Fruit fly (Drosophila melanogaster): ENCODE results near the gene eco.

eco gene

dm6 chr3L:7361095-7361522, 22.0 kb upstream of the eco start:
- TF ChIP-seq HLH106 (tag; optimal IDR thresholded peaks at IDR 0.05): peak; percentile 8
- TF ChIP-seq Myc (optimal IDR thresholded peaks at IDR 0.05): no peak
- no peak for TF ChIP-seq dsf (GFP tag; optimal IDR thresholded peaks at IDR 0.05; ENCODE audit: borderline replicate concordance)
- TF ChIP-seq Dfd (GFP tag; optimal IDR thresholded peaks at IDR 0.05): no peak
- TF ChIP-seq rgr (GFP tag; optimal IDR thresholded peaks at IDR 0.05): no peak
- TF ChIP-seq CrebA (GFP tag; optimal IDR thresholded peaks at IDR 0.05; ENCODE audit: borderline replicate concordance): no peak
- no peak for TF ChIP-seq CG32264 (GFP tag; optimal IDR thresholded peaks at IDR 0.05)
- no peak for TF ChIP-seq sv (GFP tag; optimal IDR thresholded peaks at IDR 0.05)
- TF ChIP-seq brk (GFP tag; optimal IDR thresholded peaks at IDR 0.05): no peak
- no peak for TF ChIP-seq Hr78 (GFP tag; optimal IDR thresholded peaks at IDR 0.05)
- TF ChIP-seq Rel (GFP tag; optimal IDR thresholded peaks at IDR 0.05): no peak
- TF ChIP-seq Rel (tag; optimal IDR thresholded peaks at IDR 0.05): no peak
- no peak for TF ChIP-seq Jra (GFP tag; optimal IDR thresholded peaks at IDR 0.05)
- no peak for TF ChIP-seq ey (GFP tag; optimal IDR thresholded peaks at IDR 0.05)
- TF ChIP-seq pan (optimal IDR thresholded peaks at IDR 0.05): no peak
- TF ChIP-seq h (GFP tag; optimal IDR thresholded peaks at IDR 0.05): peak; percentile 23

dm6 chr3L:7360324-7360852, 21.2 kb upstream of the eco start, which contains the start of gene Sec63:
Sec63 (plus strand) TSS chr3L:7360561.
- TF ChIP-seq Dfd (GFP tag; optimal IDR thresholded peaks at IDR 0.05): no peak
- no peak for TF ChIP-seq dsf (GFP tag; optimal IDR thresholded peaks at IDR 0.05; ENCODE audit: borderline replicate concordance)
- no peak for TF ChIP-seq fru (GFP tag; optimal IDR thresholded peaks at IDR 0.05)
- TF ChIP-seq Rel (GFP tag; optimal IDR thresholded peaks at IDR 0.05): no peak
- no peak for TF ChIP-seq Rel (tag; optimal IDR thresholded peaks at IDR 0.05)
- no peak for TF ChIP-seq usp (GFP tag; optimal IDR thresholded peaks at IDR 0.05)
- TF ChIP-seq sage (GFP tag; optimal IDR thresholded peaks at IDR 0.05): no peak
- no peak for TF ChIP-seq OdsH (GFP tag; optimal IDR thresholded peaks at IDR 0.05)
- TF ChIP-seq HLH106 (tag; optimal IDR thresholded peaks at IDR 0.05): peak; percentile 55
- TF ChIP-seq br (GFP tag; optimal IDR thresholded peaks at IDR 0.05): peak; percentile 35
- TF ChIP-seq sv (GFP tag; optimal IDR thresholded peaks at IDR 0.05): peak; percentile 21
- TF ChIP-seq GATAd (GFP tag; optimal IDR thresholded peaks at IDR 0.05): no peak
- TF ChIP-seq Mio (GFP tag; optimal IDR thresholded peaks at IDR 0.05): no peak
- TF ChIP-seq Hnf4 (GFP tag; optimal IDR thresholded peaks at IDR 0.05): peak; percentile 35
- no peak for TF ChIP-seq CG9705 (GFP tag; optimal IDR thresholded peaks at IDR 0.05)
- TF ChIP-seq psq (GFP tag; optimal IDR thresholded peaks at IDR 0.05): peak; percentile 27
- TF ChIP-seq Hr83 (GFP tag; optimal IDR thresholded peaks at IDR 0.05; ENCODE audit: poor library complexity, severe bottlenecking): peak; percentile 61
- TF ChIP-seq woc (GFP tag; optimal IDR thresholded peaks at IDR 0.05): no peak
- TF ChIP-seq lola (GFP tag; optimal IDR thresholded peaks at IDR 0.05): no peak
- no peak for TF ChIP-seq tai (GFP tag; optimal IDR thresholded peaks at IDR 0.05)
- TF ChIP-seq Myc (optimal IDR thresholded peaks at IDR 0.05): peak; percentile 44
- no peak for TF ChIP-seq Jra (GFP tag; optimal IDR thresholded peaks at IDR 0.05)
- TF ChIP-seq jim (GFP tag; optimal IDR thresholded peaks at IDR 0.05): no peak
- TF ChIP-seq foxo (GFP tag; optimal IDR thresholded peaks at IDR 0.05): peak in 1 of 2 experiments; percentile 54

- no peak for TF ChIP-seq sv (GFP tag; optimal IDR thresholded peaks at IDR 0.05)
- peak; percentile 46 for TF ChIP-seq Dif (GFP tag; optimal IDR thresholded peaks at IDR 0.05; ENCODE audit: partially characterized antibody)
- TF ChIP-seq Jra (GFP tag; optimal IDR thresholded peaks at IDR 0.05): peak; percentile 19
- peak; percentile 58 for TF ChIP-seq Hr83 (GFP tag; optimal IDR thresholded peaks at IDR 0.05; ENCODE audit: poor library complexity, severe bottlenecking)
- no peak for TF ChIP-seq Rel (GFP tag; optimal IDR thresholded peaks at IDR 0.05)
- TF ChIP-seq Rel (tag; optimal IDR thresholded peaks at IDR 0.05): peak; percentile 100
- peak; percentile 25 for TF ChIP-seq Sp1 (GFP tag; optimal IDR thresholded peaks at IDR 0.05)
- TF ChIP-seq fru (GFP tag; optimal IDR thresholded peaks at IDR 0.05): peak; percentile 18
- TF ChIP-seq ey (GFP tag; optimal IDR thresholded peaks at IDR 0.05): no peak
Measured at dm6 chr3L:7359827-7360323, 20.7 kb upstream of the eco start, which contains the start of gene pst. pst (minus strand) TSS chr3L:7360263.

Data from whole organism, wandering third instar larva.